Fruit fly (Drosophila melanogaster): ENCODE data around the gene CG15169.

dm6 chr2L:18984158-18984557, 6.7 kb upstream of the CG15169 start:
- no peak for TF ChIP-seq CG11560 (tag; IDR thresholded peaks at IDR 0.05)
- no peak for TF ChIP-seq Awh (GFP tag; IDR thresholded peaks at IDR 0.05)

All from whole organism, embryonic.